Worm (Caenorhabditis elegans) whole organism, mixed stage, embryonic: ENCODE measurements around the gene ttr-30.

Source experiments
- blmp-1 ChIP-seq: fragments of 150-350 bp; optimal IDR thresholded peaks from 2 replicates; lab custom pipeline; 2014; ENCODE audit warnings: missing biosample characterization, missing genetic modification characterization
- ces-1 ChIP-seq: fragments of 150-350 bp; optimal IDR thresholded peaks from 2 replicates; lab custom pipeline; 2014; ENCODE audit warnings: missing biosample characterization, missing genetic modification reagents, missing genetic modification characterization
- elt-1 ChIP-seq: sonication (generic microtip); optimal IDR thresholded peaks from 2 replicates; lab custom pipeline; 2017; ENCODE audit warnings: missing genetic modification characterization, mild to moderate bottlenecking, missing compliant biosample characterization, antibody characterized with exemption, moderate library complexity, borderline replicate concordance; ENCODE audit not compliant: insufficient read depth
- pha-4 ChIP-seq: fragments of 150-350 bp; optimal IDR thresholded peaks from 2 replicates; lab custom pipeline; 2018; ENCODE audit warnings: missing biosample characterization, missing genetic modification reagents, missing genetic modification characterization
- tbx-8 ChIP-seq: fragments of 200-800 bp; sonication (Bioruptor generic); optimal IDR thresholded peaks from 2 replicates; lab custom pipeline; 2018; ENCODE audit warnings: mild to moderate bottlenecking, missing genetic modification characterization, moderate library complexity, missing compliant biosample characterization
- unc-62 ChIP-seq: fragments of 150-350 bp; optimal IDR thresholded peaks from 2 replicates; lab custom pipeline; 2014; ENCODE audit warnings: missing biosample characterization, missing genetic modification reagents, missing genetic modification characterization

ce11 chrX:7314564-7314963 lies 16.2 kb upstream of the ttr-30 start:
- TF ChIP-seq pha-4 (tag; lab: Kevin White, UChicago) (no peak), blmp-1 (tag; lab: Kevin White, UChicago) (no peak), tbx-8 (GFP tag; lab: Kevin White, UChicago) (no peak), ces-1 (no peak), unc-62 (GFP tag; lab: Kevin White, UChicago) (no peak), elt-1 (tag; lab: Kevin White, UChicago) (no peak)
